Worm (Caenorhabditis elegans): Measurements from ENCODE around the gene mcu-1.
A peak's percentile ranks its signal among the peaks of the same experiment; 100 is the strongest.

mcu-1 gene

DNA sequence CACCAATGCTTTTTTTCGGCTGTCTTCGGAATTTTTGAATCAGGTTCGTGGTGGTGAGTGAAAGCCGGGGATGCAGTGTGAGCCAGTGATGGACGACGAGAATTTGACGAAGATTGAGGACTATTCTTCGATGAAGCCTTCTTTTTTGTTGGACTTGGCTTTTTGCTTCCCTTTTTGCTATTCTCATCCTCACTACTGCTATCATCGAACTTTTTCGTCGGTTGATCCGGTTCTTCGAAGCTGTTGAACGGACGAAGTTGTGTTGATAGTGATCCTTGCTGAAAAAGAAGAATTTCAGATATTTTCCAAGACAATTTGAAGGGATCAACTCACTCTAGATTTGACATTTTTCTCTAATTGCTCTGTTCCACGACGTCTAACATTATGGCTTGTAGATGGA lies 5.1 kb upstream of the mcu-1 start:
- TF ChIP-seq ccch-3 (GFP tag; optimal IDR thresholded peaks at IDR 0.05) (no peak), lin-54 (GFP tag; optimal IDR thresholded peaks at IDR 0.05) (no peak), C17E4.6 (GFP tag; IDR thresholded peaks at IDR 0.05) (no peak), hmg-20 (GFP tag; IDR thresholded peaks at IDR 0.05) (no peak), Y79H2A.3 (GFP tag; conservative IDR thresholded peaks at IDR 0.05) (no peak)

DNA sequence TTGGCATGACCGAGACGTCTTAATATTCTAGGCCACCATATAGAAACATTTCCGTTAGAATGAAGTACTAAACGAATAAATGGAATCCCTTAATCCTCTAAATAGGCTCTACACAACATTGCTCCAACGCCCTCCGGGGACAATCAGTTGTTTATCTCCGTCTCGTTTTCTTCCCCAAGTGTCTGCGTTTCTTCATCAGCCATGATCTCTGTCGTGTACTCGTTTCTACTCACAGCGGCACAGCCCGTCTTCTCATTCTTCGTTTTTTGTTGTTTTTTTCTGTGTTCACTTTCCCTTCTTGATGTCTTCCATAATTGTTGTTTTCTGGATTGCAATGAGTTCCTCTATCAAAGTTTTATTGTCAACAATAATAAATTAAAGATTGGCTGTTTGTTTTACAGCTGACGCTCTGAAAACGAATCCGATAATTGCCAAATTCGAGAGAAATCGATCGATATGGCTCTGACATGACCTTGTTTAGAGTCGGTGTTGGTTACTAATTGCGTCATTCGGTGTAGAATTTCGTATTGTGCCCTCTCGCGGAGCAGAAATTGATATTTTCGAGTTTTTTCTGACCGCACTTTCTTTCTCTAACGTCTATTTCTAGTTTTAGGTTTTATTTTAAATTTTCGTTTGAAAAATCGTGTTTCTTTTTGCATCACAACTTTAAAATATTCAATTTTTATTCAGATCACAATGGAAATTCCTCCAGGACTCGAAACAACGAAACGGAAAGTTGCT lies 2.4 kb upstream of the mcu-1 start, which contains the start of gene pfkb-1.2:
Gene pfkb-1.2, plus strand, starts transcription at position 691 of the 741 bp plus-strand sequence.
- TF ChIP-seq hmg-1.2 (GFP tag; IDR thresholded peaks at IDR 0.05), result peak; percentile 76; the same call in 1 of the 2 replicates
- no peak for TF ChIP-seq him-1 (tag; optimal IDR thresholded peaks at IDR 0.05)
- TF ChIP-seq snpc-1.1 (tag; optimal IDR thresholded peaks at IDR 0.05; ENCODE audit: insufficient read depth), result no peak
- no peak for TF ChIP-seq egl-18 (GFP tag; IDR thresholded peaks at IDR 0.05)
- TF ChIP-seq B0035.1 (tag; optimal IDR thresholded peaks at IDR 0.05), result no peak
- TF ChIP-seq snpc-4 (GFP tag; optimal IDR thresholded peaks at IDR 0.05), result no peak
- peak in 1 of 4 experiments; percentile 18 for TF ChIP-seq snpc-4 (tag; optimal IDR thresholded peaks at IDR 0.05)
- TF ChIP-seq egl-44 (GFP tag; IDR thresholded peaks at IDR 0.05), result no peak
- TF ChIP-seq let-526 (GFP tag; IDR thresholded peaks at IDR 0.05), result no peak
- TF ChIP-seq sea-2 (GFP tag; IDR thresholded peaks at IDR 0.05), result no peak
- TF ChIP-seq lin-35 (GFP tag; optimal IDR thresholded peaks at IDR 0.05), result no peak
- TF ChIP-seq hsf-1 (GFP tag; IDR thresholded peaks at IDR 0.05), result no peak

DNA sequence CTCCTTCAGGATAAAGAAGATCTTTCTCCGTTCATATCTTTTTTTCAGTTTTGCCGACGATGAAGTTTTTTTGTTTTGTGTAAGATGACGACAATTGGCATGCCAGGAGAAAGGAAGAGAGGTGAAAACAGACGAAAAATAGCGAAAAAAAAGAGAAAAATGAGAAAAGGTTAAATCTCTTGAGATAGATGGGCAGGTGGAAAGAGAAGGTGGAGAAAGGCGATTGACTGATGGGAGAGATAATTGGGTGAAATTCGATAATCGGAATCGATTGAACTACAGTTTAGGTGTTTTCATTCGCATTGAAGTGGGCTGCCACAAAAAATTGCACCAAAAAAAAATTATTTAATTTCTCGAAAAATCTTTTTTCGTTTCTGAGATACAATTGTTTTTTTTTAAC lies 1.6 kb upstream of the mcu-1 start:
- TF ChIP-seq ztf-28 (GFP tag; IDR thresholded peaks at IDR 0.05), result no peak
- no peak for TF ChIP-seq T26A5.8 (tag; optimal IDR thresholded peaks at IDR 0.05)
- no peak for TF ChIP-seq snpc-1.1 (tag; optimal IDR thresholded peaks at IDR 0.05; ENCODE audit: insufficient read depth)
- no peak for TF ChIP-seq bed-2 (GFP tag; IDR thresholded peaks at IDR 0.05)
- no peak for TF ChIP-seq nfyb-1 (GFP tag; IDR thresholded peaks at IDR 0.05)
- no peak for TF ChIP-seq Y67H2A.10 (GFP tag; conservative IDR thresholded peaks at IDR 0.05)
- no peak for TF ChIP-seq snpc-3.4 (tag; optimal IDR thresholded peaks at IDR 0.05)
- no peak for TF ChIP-seq attf-5 (GFP tag; optimal IDR thresholded peaks at IDR 0.05)
- no peak for TF ChIP-seq F39B2.1 (GFP tag; IDR thresholded peaks at IDR 0.05)
- no peak for TF ChIP-seq F33H1.4 (GFP tag; IDR thresholded peaks at IDR 0.05)
- no peak for TF ChIP-seq attf-3 (GFP tag; conservative IDR thresholded peaks at IDR 0.05)
- no peak for TF ChIP-seq ztf-6 (GFP tag; IDR thresholded peaks at IDR 0.05)
- TF ChIP-seq mcd-1 (GFP tag; IDR thresholded peaks at IDR 0.05), result no peak
- TF ChIP-seq ekl-4 (GFP tag; IDR thresholded peaks at IDR 0.05), result no peak
- no peak for TF ChIP-seq madf-3 (GFP tag; IDR thresholded peaks at IDR 0.05)
- TF ChIP-seq pbrm-1 (GFP tag; IDR thresholded peaks at IDR 0.05), result no peak
- no peak for TF ChIP-seq lin-35 (GFP tag; optimal IDR thresholded peaks at IDR 0.05)

DNA sequence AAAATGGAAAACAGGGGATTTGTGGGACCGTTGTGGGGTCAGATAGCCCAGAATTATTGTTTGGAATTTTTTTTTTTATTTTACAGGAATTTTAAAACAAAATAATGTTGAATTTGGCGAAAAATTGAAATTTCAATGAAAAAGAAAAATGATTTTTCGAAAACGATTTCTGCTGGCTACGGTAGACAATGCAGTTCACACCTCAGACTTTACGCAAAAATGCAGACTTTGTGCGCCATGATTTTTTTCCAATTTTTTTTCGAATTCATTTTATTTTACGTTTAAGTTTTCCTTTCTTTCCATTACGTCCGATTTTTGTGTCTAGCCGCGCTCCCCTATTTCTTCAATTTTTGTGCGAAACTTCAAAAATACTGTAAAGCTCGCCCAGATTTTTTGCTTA lies 878 bp upstream of the mcu-1 start:
- TF ChIP-seq lsl-1 (GFP tag; optimal IDR thresholded peaks at IDR 0.05) (peak; percentile 79), F33H1.4 (GFP tag; IDR thresholded peaks at IDR 0.05) (0 out of 2 replicates have a peak, but pooled peaks have one; percentile 15), F52B5.7 (tag; optimal IDR thresholded peaks at IDR 0.05) (no peak), snpc-4 (GFP tag; optimal IDR thresholded peaks at IDR 0.05) (peak; percentile 18), snpc-4 (tag; optimal IDR thresholded peaks at IDR 0.05) (peak in 3 of 4 experiments; percentile 34 to 83 (median 78)), snpc-3.4 (tag; optimal IDR thresholded peaks at IDR 0.05) (no peak), ZK185.1 (tag; optimal IDR thresholded peaks at IDR 0.05; ENCODE audit: poor library complexity, severe bottlenecking) (no peak), mxl-1 (tag; optimal IDR thresholded peaks at IDR 0.05) (no peak), rec-8 (tag; optimal IDR thresholded peaks at IDR 0.05) (no peak), lag-1 (GFP tag; IDR thresholded peaks at IDR 0.05) (no peak)
